Worm (Caenorhabditis elegans): ENCODE data around the gene C25E10.5.

- TF ChIP-seq nhr-237 (tag; optimal IDR thresholded peaks at IDR 0.05) (no peak), ztf-11 (tag; optimal IDR thresholded peaks at IDR 0.05) (no peak), tbx-8 (GFP tag; optimal IDR thresholded peaks at IDR 0.05) (no peak), nhr-76 (tag; optimal IDR thresholded peaks at IDR 0.05) (no peak), nhr-28 (tag; optimal IDR thresholded peaks at IDR 0.05) (no peak), ceh-43 (GFP tag; optimal IDR thresholded peaks at IDR 0.05) (no peak), snpc-4 (tag; optimal IDR thresholded peaks at IDR 0.05) (no peak), unc-62 (GFP tag; optimal IDR thresholded peaks at IDR 0.05) (no peak), ham-2 (GFP tag; optimal IDR thresholded peaks at IDR 0.05) (no peak), ces-1 (GFP tag; optimal IDR thresholded peaks at IDR 0.05) (no peak), lsy-2 (tag; optimal IDR thresholded peaks at IDR 0.05) (no peak), blmp-1 (tag; optimal IDR thresholded peaks at IDR 0.05) (no peak), M03D4.4 (tag; optimal IDR thresholded peaks at IDR 0.05) (no peak)
Measured at ce11 chrV:9054771-9055170, 24.4 kb downstream of the C25E10.5 start, which contains the start of gene swm-1.
